Fruit fly (Drosophila melanogaster) whole organism, prepupa: ENCODE data around the gene CG3246.

Experiments used
- Blimp-1 ChIP-seq: fragments of 200-800 bp; sonication (Bioruptor generic); optimal IDR thresholded peaks from 3 replicates; lab custom pipeline; 2017; ENCODE audit warnings: missing biosample characterization, missing genetic modification characterization, mild to moderate bottlenecking, moderate library complexity, missing genetic modification reagents
- CG15336 ChIP-seq: fragments of 200-800 bp; sonication (Bioruptor generic); IDR thresholded peaks from 2 replicates; pipeline ENCODE4 v1.3.6; 2022; ENCODE audit warnings: missing biosample characterization, missing genetic modification characterization
- CG16779 ChIP-seq: fragments of 200-800 bp; sonication (Bioruptor generic); optimal IDR thresholded peaks from 3 replicates; lab custom pipeline; 2017; ENCODE audit warnings: missing biosample characterization, mild to moderate bottlenecking, missing genetic modification characterization
- CG6854 ChIP-seq: fragments of 200-800 bp; sonication (Bioruptor generic); optimal IDR thresholded peaks from 2 replicates; lab custom pipeline; 2017; ENCODE audit warnings: missing biosample characterization, mild to moderate bottlenecking, missing genetic modification characterization
- CG9139 ChIP-seq: fragments of 200-800 bp; sonication (Bioruptor generic); optimal IDR thresholded peaks from 3 replicates; lab custom pipeline; 2017; ENCODE audit warnings: missing biosample characterization, mild to moderate bottlenecking, missing genetic modification characterization
- Eip75B ChIP-seq: fragments of 200-800 bp; sonication (Bioruptor generic); optimal IDR thresholded peaks from 3 replicates; lab custom pipeline; 2016; ENCODE audit warnings: missing biosample characterization, missing genetic modification characterization
- Ets21C ChIP-seq: fragments of 200-800 bp; sonication (Bioruptor generic); optimal IDR thresholded peaks from 3 replicates; lab custom pipeline; 2016; ENCODE audit warnings: missing biosample characterization, missing genetic modification characterization
- Lpt ChIP-seq: fragments of 200-800 bp; sonication (Bioruptor generic); optimal IDR thresholded peaks from 3 replicates; lab custom pipeline; 2016; ENCODE audit warnings: missing biosample characterization, missing genetic modification characterization
- fd85E ChIP-seq: fragments of 200-800 bp; sonication (Bioruptor generic); optimal IDR thresholded peaks from 3 replicates; lab custom pipeline; 2016; ENCODE audit warnings: missing biosample characterization, missing genetic modification characterization
- net ChIP-seq: fragments of 200-800 bp; sonication (Bioruptor generic); optimal IDR thresholded peaks from 3 replicates; lab custom pipeline; 2016; ENCODE audit warnings: missing biosample characterization, missing genetic modification characterization

dm6 chr2L:3425947-3426346 lies 35.8 kb downstream of the CG3246 start:
- TF ChIP-seq CG15336 (GFP tag; lab: Robert Waterston, UW) (no peak), CG6854 (no peak), fd85E (no peak), Lpt (no peak), Ets21C (GFP tag; lab: Kevin White, UChicago) (no peak), net (GFP tag; lab: Kevin White, UChicago) (no peak), Eip75B (GFP tag; lab: Kevin White, UChicago) (no peak), Blimp-1 (no peak), CG16779 (tag; lab: Kevin White, UChicago) (no peak), CG9139 (GFP tag; lab: Kevin White, UChicago) (no peak)
